Worm (Caenorhabditis elegans) whole organism, young adult: ENCODE measurements around the gene R08C7.4.

ENCODE experiments used
- B0261.1 ChIP-seq: sonication (generic microtip); optimal IDR thresholded peaks from 2 replicates; lab custom pipeline; 2016; ENCODE audit warnings: mild to moderate bottlenecking, missing genetic modification characterization, moderate library complexity, missing compliant biosample characterization
- D2030.7 ChIP-seq: fragments of 200-800 bp; sonication (Bioruptor generic); IDR thresholded peaks from 2 replicates; pipeline ENCODE4 v1.3.6; 2022; ENCODE audit warnings: missing genetic modification reagents, missing genetic modification characterization, missing compliant biosample characterization
- F37B4.10 ChIP-seq: fragments of 200-800 bp; sonication (Bioruptor generic); IDR thresholded peaks from 2 replicates; pipeline ENCODE4 v1.3.6; 2022; ENCODE audit warnings: missing genetic modification characterization, missing compliant biosample characterization
- F49E8.2 ChIP-seq: sonication (generic microtip); optimal IDR thresholded peaks from 3 replicates; lab custom pipeline; 2017; ENCODE audit warnings: missing genetic modification characterization, mild to moderate bottlenecking, missing compliant biosample characterization, antibody characterized with exemption, moderate library complexity; ENCODE audit not compliant: insufficient read depth
- K11D2.4 ChIP-seq: fragments of 200-800 bp; sonication (Bioruptor generic); IDR thresholded peaks from 2 replicates; pipeline ENCODE4 v1.3.6; 2022; ENCODE audit warnings: missing genetic modification reagents, missing genetic modification characterization, missing compliant biosample characterization
- K12H6.12 ChIP-seq: fragments of 200-800 bp; sonication (Bioruptor generic); optimal IDR thresholded peaks from 2 replicates; lab custom pipeline; 2018; ENCODE audit warnings: mild to moderate bottlenecking, missing genetic modification characterization, missing compliant biosample characterization
- T07F8.4 ChIP-seq: sonication (generic microtip); optimal IDR thresholded peaks from 2 replicates; lab custom pipeline; 2016; ENCODE audit warnings: mild to moderate bottlenecking, missing genetic modification characterization, moderate library complexity, missing compliant biosample characterization
- Y53F4B.3 ChIP-seq: fragments of 200-800 bp; sonication (Bioruptor generic); IDR thresholded peaks from 2 replicates; pipeline ENCODE4 v1.3.6; 2022; ENCODE audit warnings: missing genetic modification reagents, missing genetic modification characterization, missing compliant biosample characterization
- Y56A3A.18 ChIP-seq: fragments of 200-800 bp; sonication (Bioruptor generic); IDR thresholded peaks from 2 replicates; pipeline ENCODE4 v1.3.6; 2022; ENCODE audit warnings: missing genetic modification reagents, missing genetic modification characterization, missing compliant biosample characterization
- Y67H2A.10 ChIP-seq: fragments of 200-800 bp; sonication (Bioruptor generic); conservative IDR thresholded peaks from 2 replicates; pipeline ENCODE4 v1.3.6; 2022; ENCODE audit warnings: missing genetic modification reagents, missing genetic modification characterization, missing compliant biosample characterization
- attf-3 ChIP-seq: fragments of 200-800 bp; sonication (Bioruptor generic); conservative IDR thresholded peaks from 2 replicates; pipeline ENCODE4 v1.3.6; 2022; ENCODE audit warnings: missing genetic modification reagents, missing genetic modification characterization, missing compliant biosample characterization
- attf-6 ChIP-seq: fragments of 200-800 bp; sonication (Bioruptor generic); IDR thresholded peaks from 2 replicates; pipeline ENCODE4 v1.3.6; 2022; ENCODE audit warnings: missing genetic modification reagents, missing genetic modification characterization, missing compliant biosample characterization
- cebp-1 ChIP-seq, 2 experiments: fragments of 200-800 bp in 1 of 2; sonication (Bioruptor generic) in 1 of 2; sonication (generic microtip) in 1 of 2; IDR thresholded peaks in 1 of 2; optimal IDR thresholded peaks in 1 of 2; 2 replicates each; pipeline versions ENCODE4 v1.3.6 to Lab custom; 2017 to 2022; ENCODE audit warnings: missing compliant biosample characterization in 2 of 2, missing genetic modification characterization in 2 of 2, mild to moderate bottlenecking in 1 of 2, missing genetic modification reagents in 1 of 2, moderate library complexity in 1 of 2
- ceh-27 ChIP-seq: fragments of 200-800 bp; sonication (Bioruptor generic); optimal IDR thresholded peaks from 2 replicates; lab custom pipeline; 2018; ENCODE audit warnings: mild to moderate bottlenecking, missing genetic modification characterization, moderate library complexity, missing compliant biosample characterization
- ceh-91 ChIP-seq: fragments of 200-800 bp; sonication (Bioruptor generic); IDR thresholded peaks from 2 replicates; pipeline ENCODE4 v1.3.6; 2022; ENCODE audit warnings: missing genetic modification reagents, missing genetic modification characterization, missing compliant biosample characterization
- chd-7 ChIP-seq: sonication (generic microtip); optimal IDR thresholded peaks from 2 replicates; lab custom pipeline; 2016; ENCODE audit warnings: mild to moderate bottlenecking, missing genetic modification characterization, moderate library complexity, missing compliant biosample characterization
- egrh-3 ChIP-seq: fragments of 200-800 bp; sonication (Bioruptor generic); IDR thresholded peaks from 2 replicates; pipeline ENCODE4 v1.3.6; 2022; ENCODE audit warnings: missing genetic modification reagents, missing genetic modification characterization, missing compliant biosample characterization
- hlh-12 ChIP-seq: sonication (generic microtip); optimal IDR thresholded peaks from 2 replicates; lab custom pipeline; 2016; ENCODE audit warnings: missing genetic modification characterization, missing compliant biosample characterization
- hrde-1 ChIP-seq: sonication (generic microtip); optimal IDR thresholded peaks from 2 replicates; lab custom pipeline; 2016; ENCODE audit warnings: missing genetic modification characterization, mild to moderate bottlenecking, missing compliant biosample characterization, moderate library complexity, missing genotype, missing genetic modification reagents, borderline replicate concordance
- let-526 ChIP-seq: fragments of 200-800 bp; sonication (Bioruptor generic); IDR thresholded peaks from 2 replicates; pipeline ENCODE4 v1.3.6; 2022; ENCODE audit warnings: missing genetic modification reagents, missing genetic modification characterization, missing compliant biosample characterization
- lin-35 ChIP-seq, 3 experiments: fragments of 150-350 bp in 2 of 3; sonication (generic microtip) in 1 of 3; optimal IDR thresholded peaks; 2 replicates each; lab custom pipeline; 2014 to 2018; ENCODE audit warnings: missing biosample characterization in 3 of 3, missing genetic modification characterization in 3 of 3, missing genetic modification reagents in 3 of 3
- lir-1 ChIP-seq: fragments of 200-800 bp; sonication (Bioruptor generic); conservative IDR thresholded peaks from 2 replicates; pipeline ENCODE4 v1.3.6; 2022; ENCODE audit warnings: missing genetic modification reagents, missing genetic modification characterization, missing compliant biosample characterization
- madf-10 ChIP-seq: sonication (generic microtip); optimal IDR thresholded peaks from 2 replicates; lab custom pipeline; 2016; ENCODE audit warnings: mild to moderate bottlenecking, missing genetic modification characterization, missing compliant biosample characterization
- madf-8 ChIP-seq: fragments of 200-800 bp; sonication (Bioruptor generic); conservative IDR thresholded peaks from 2 replicates; pipeline ENCODE4 v1.3.6; 2022; ENCODE audit warnings: missing genetic modification reagents, missing genetic modification characterization, missing compliant biosample characterization
- mcd-1 ChIP-seq: fragments of 200-800 bp; sonication (Bioruptor generic); IDR thresholded peaks from 2 replicates; pipeline ENCODE4 v1.3.6; 2022; ENCODE audit warnings: missing genetic modification reagents, missing genetic modification characterization, missing compliant biosample characterization
- nhr-179 ChIP-seq: sonication (generic microtip); optimal IDR thresholded peaks from 2 replicates; lab custom pipeline; 2016; ENCODE audit warnings: mild to moderate bottlenecking, missing genetic modification characterization, missing compliant biosample characterization
- nhr-80 ChIP-seq: sonication (generic microtip); optimal IDR thresholded peaks from 2 replicates; lab custom pipeline; 2016; ENCODE audit warnings: missing genetic modification characterization, missing compliant biosample characterization
- snpc-4 ChIP-seq, 5 experiments: fragments of 150-350 bp in 1 of 5; sonication (generic microtip) in 4 of 5; optimal IDR thresholded peaks; 2 replicates each; lab custom pipeline; 2014 to 2018; ENCODE audit warnings: missing genetic modification characterization in 5 of 5, missing biosample characterization in 3 of 5, antibody characterized with exemption in 2 of 5, mild to moderate bottlenecking in 2 of 5, missing compliant biosample characterization in 2 of 5, missing genotype in 2 of 5, moderate library complexity in 2 of 5, missing genetic modification reagents in 1 of 5
- tbp1 ChIP-seq: fragments of 200-800 bp; sonication (Bioruptor generic); optimal IDR thresholded peaks from 2 replicates; lab custom pipeline; 2018; ENCODE audit warnings: mild to moderate bottlenecking, missing genetic modification characterization, missing compliant biosample characterization
- ztf-22 ChIP-seq: fragments of 200-800 bp; sonication (Bioruptor generic); optimal IDR thresholded peaks from 2 replicates; lab custom pipeline; 2018; ENCODE audit warnings: mild to moderate bottlenecking, missing genetic modification characterization, moderate library complexity, missing compliant biosample characterization

R08C7.4 gene

ce11 chrIV:4470885-4471772 lies 36.3 kb downstream of the R08C7.4 start (continued):
- TF ChIP-seq D2030.7 (GFP tag; lab: Robert Waterston, UW) (no peak), cebp-1 (GFP tag; IDR thresholded peaks at IDR 0.05; lab: Robert Waterston, UW) (no peak), cebp-1 (tag; optimal IDR thresholded peaks at IDR 0.05; lab: Kevin White, UChicago) (peak; percentile 38), F49E8.2 (no peak), Y53F4B.3 (no peak), madf-10 (tag; lab: Kevin White, UChicago) (no peak), Y56A3A.18 (0 out of 2 replicates have a peak, but pooled peaks have one; percentile 15), F37B4.10 (no peak), madf-8 (no peak), hrde-1 (tag; lab: Kevin White, UChicago) (no peak), hlh-12 (tag; lab: Kevin White, UChicago) (no peak), Y67H2A.10 (no peak), ceh-91 (GFP tag; lab: Robert Waterston, UW) (0 out of 2 replicates have a peak, but pooled peaks have one; percentile 22), egrh-3 (GFP tag; lab: Robert Waterston, UW) (peak; percentile 84), snpc-4 (GFP tag; optimal IDR thresholded peaks at IDR 0.05; lab: Kevin White, UChicago) (no peak), snpc-4 (tag; optimal IDR thresholded peaks at IDR 0.05; lab: Kevin White, UChicago) (peak in 1 of 4 experiments; percentile 11), attf-3 (GFP tag; lab: Robert Waterston, UW) (no peak), B0261.1 (tag; lab: Kevin White, UChicago) (no peak)

- TF ChIP-seq ceh-91 (GFP tag; lab: Robert Waterston, UW): no peak
- 0 out of 2 replicates have a peak, but pooled peaks have one; percentile 23 for TF ChIP-seq attf-6 (GFP tag; lab: Robert Waterston, UW)
- TF ChIP-seq K11D2.4 (GFP tag; lab: Robert Waterston, UW): 0 out of 2 replicates have a peak, but pooled peaks have one; percentile 10
- TF ChIP-seq lir-1 (GFP tag; lab: Robert Waterston, UW): 0 out of 2 replicates have a peak, but pooled peaks have one; percentile 19
- peak; percentile 11 for TF ChIP-seq tbp1 (GFP tag; lab: Kevin White, UChicago)
- peak; percentile 30 for TF ChIP-seq nhr-80 (tag; lab: Kevin White, UChicago)
- TF ChIP-seq ztf-22 (GFP tag; lab: Kevin White, UChicago): no peak
- 0 out of 2 replicates have a peak, but pooled peaks have one; percentile 6 for TF ChIP-seq Y56A3A.18
- no peak for TF ChIP-seq K12H6.12 (tag; lab: Kevin White, UChicago)
- no peak for TF ChIP-seq hrde-1 (tag; lab: Kevin White, UChicago)
- TF ChIP-seq lin-35 (GFP tag; optimal IDR thresholded peaks at IDR 0.05; lab: Kevin White, UChicago): peak in 1 of 3 experiments; percentile 14
- TF ChIP-seq T07F8.4: no peak
- TF ChIP-seq let-526: peak; percentile 8; the same call in 1 of the 2 replicates
- no peak for TF ChIP-seq snpc-4 (GFP tag; optimal IDR thresholded peaks at IDR 0.05; lab: Kevin White, UChicago)
- no peak for TF ChIP-seq snpc-4 (tag; optimal IDR thresholded peaks at IDR 0.05; lab: Kevin White, UChicago)
- peak; percentile 11 for TF ChIP-seq chd-7
- peak; percentile 11 for TF ChIP-seq ceh-27
- no peak for TF ChIP-seq nhr-179
- TF ChIP-seq mcd-1 (GFP tag; lab: Robert Waterston, UW): peak; percentile 5; the same call in 1 of the 2 replicates
- no peak for TF ChIP-seq cebp-1 (GFP tag; IDR thresholded peaks at IDR 0.05; lab: Robert Waterston, UW)
- peak; percentile 44 for TF ChIP-seq cebp-1 (tag; optimal IDR thresholded peaks at IDR 0.05; lab: Kevin White, UChicago)
- TF ChIP-seq, all 124 proteins: peak for 12
These were observed 37.8 kb downstream of the R08C7.4 start for ce11 chrIV:4472418-4473173.
